Worm (Caenorhabditis elegans): Measurements from ENCODE around the gene Y56A3A.2.
"Not testable (repeated sequence)": the region's sequence is repeated elsewhere in the genome, so short reads cannot be mapped to it uniquely, and the experiment has no call there.

DNA sequence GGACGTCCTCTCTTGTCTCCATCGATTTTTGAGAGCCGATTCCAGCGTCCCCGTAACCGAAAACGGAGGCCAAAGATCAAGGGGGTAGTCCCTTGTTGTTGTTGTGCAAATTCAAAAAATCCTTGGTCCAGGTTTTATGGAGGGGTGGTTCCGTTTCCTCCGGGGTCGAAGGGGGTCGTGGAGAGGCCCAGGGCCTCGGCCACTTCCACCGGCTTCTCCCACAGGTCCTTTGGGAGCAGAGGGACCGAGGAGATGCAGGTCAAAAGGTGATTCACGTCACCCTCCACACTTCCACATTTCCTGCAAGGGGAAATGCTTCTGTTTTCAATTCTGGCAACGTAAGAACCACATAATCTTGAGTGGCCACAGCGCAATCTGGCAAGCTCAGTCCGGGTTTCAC lies 21.6 kb upstream of the Y56A3A.2 start, which contains the start of gene fbxb-22:
- TF ChIP-seq unc-62 (GFP tag; optimal IDR thresholded peaks at IDR 0.05); egl-5 (tag; optimal IDR thresholded peaks at IDR 0.05); ztf-11 (tag; optimal IDR thresholded peaks at IDR 0.05); ceh-16 (tag; optimal IDR thresholded peaks at IDR 0.05); ZK546.5 (tag; optimal IDR thresholded peaks at IDR 0.05); nhr-28 (tag; optimal IDR thresholded peaks at IDR 0.05); unc-39 (tag; optimal IDR thresholded peaks at IDR 0.05); aly-2 (tag; optimal IDR thresholded peaks at IDR 0.05); daf-12 (tag; optimal IDR thresholded peaks at IDR 0.05); jun-1 (tag; optimal IDR thresholded peaks at IDR 0.05); egl-27 (tag; optimal IDR thresholded peaks at IDR 0.05); nhr-25 (tag; optimal IDR thresholded peaks at IDR 0.05); ceh-28 (tag; optimal IDR thresholded peaks at IDR 0.05): not testable (repeated sequence)
